Fruit fly (Drosophila melanogaster): ENCODE results near the gene bou.
A peak's percentile ranks its signal among the peaks of the same experiment; 100 is the strongest.

Gene bou

dm6 chrX:7014931-7015428, 28.7 kb downstream of the bou start (continued):
- TF ChIP-seq CG15601 (tag; optimal IDR thresholded peaks at IDR 0.05) (peak; percentile 20), dysf (GFP tag; IDR thresholded peaks at IDR 0.05) (peak; percentile 57; the same call in 2 of the 3 replicates), klu (GFP tag; IDR thresholded peaks at IDR 0.05) (no peak), CG6254 (GFP tag; optimal IDR thresholded peaks at IDR 0.05) (no peak), Hsf (GFP tag; optimal IDR thresholded peaks at IDR 0.05) (peak; percentile 55), CG2120 (GFP tag; optimal IDR thresholded peaks at IDR 0.05) (peak; percentile 68), grn (GFP tag; optimal IDR thresholded peaks at IDR 0.05) (no peak), CG34376 (GFP tag; optimal IDR thresholded peaks at IDR 0.05) (no peak), knrl (GFP tag; IDR thresholded peaks at IDR 0.05; ENCODE audit: partially characterized antibody) (peak; percentile 62), crc (GFP tag; optimal IDR thresholded peaks at IDR 0.05) (peak; percentile 43), Oli (tag; optimal IDR thresholded peaks at IDR 0.05) (no peak), CG42726 (GFP tag; IDR thresholded peaks at IDR 0.05; ENCODE audit: partially characterized antibody) (peak; percentile 67; the same call in 1 of the 2 replicates), NC2α (GFP tag; optimal IDR thresholded peaks at IDR 0.05) (no peak), dm (GFP tag; optimal IDR thresholded peaks at IDR 0.05) (no peak), CG10267 (tag; optimal IDR thresholded peaks at IDR 0.05) (peak; percentile 41), fd3F (GFP tag; optimal IDR thresholded peaks at IDR 0.05) (no peak), amos (GFP tag; IDR thresholded peaks at IDR 0.05; ENCODE audit: partially characterized antibody) (peak; percentile 80), chinmo (GFP tag; IDR thresholded peaks at IDR 0.05; ENCODE audit: partially characterized antibody) (peak; percentile 79; the same call in 2 of the 4 replicates), kah (GFP tag; optimal IDR thresholded peaks at IDR 0.05) (no peak), aop (GFP tag; IDR thresholded peaks at IDR 0.05) (no peak), tx (GFP tag; optimal IDR thresholded peaks at IDR 0.05) (peak; percentile 27), CG14050 (GFP tag; IDR thresholded peaks at IDR 0.05) (peak; percentile 28; the same call in 2 of the 3 replicates), CG3838 (GFP tag; optimal IDR thresholded peaks at IDR 0.05) (no peak), CG10959 (GFP tag; IDR thresholded peaks at IDR 0.05) (no peak), exex (tag; optimal IDR thresholded peaks at IDR 0.05) (no peak), stc (GFP tag; IDR thresholded peaks at IDR 0.05) (no peak; the same call in 1 of the 2 replicates), Hr51 (GFP tag; optimal IDR thresholded peaks at IDR 0.05) (peak in 1 of 2 experiments; percentile 34), gro (GFP tag; optimal IDR thresholded peaks at IDR 0.05) (peak; percentile 89), GATAe (GFP tag; conservative IDR thresholded peaks at IDR 0.05) (no peak), CG13894 (tag; optimal IDR thresholded peaks at IDR 0.05) (peak; percentile 9), twi (tag; optimal IDR thresholded peaks at IDR 0.05) (no peak), Blimp-1 (GFP tag; optimal IDR thresholded peaks at IDR 0.05) (peak; percentile 31), CG14441 (GFP tag; IDR thresholded peaks at IDR 0.05) (peak; percentile 37), CG14965 (GFP tag; optimal IDR thresholded peaks at IDR 0.05; ENCODE audit: borderline replicate concordance) (no peak), seq (GFP tag; IDR thresholded peaks at IDR 0.05) (no peak), CkIIα-i1 (GFP tag; IDR thresholded peaks at IDR 0.05) (no peak), stwl (tag; optimal IDR thresholded peaks at IDR 0.05) (peak; percentile 58), Hr78 (GFP tag; optimal IDR thresholded peaks at IDR 0.05) (no peak), bab2 (GFP tag; optimal IDR thresholded peaks at IDR 0.05) (peak; percentile 67), CG4617 (GFP tag; optimal IDR thresholded peaks at IDR 0.05; ENCODE audit: borderline replicate concordance) (no peak), psq (GFP tag; optimal IDR thresholded peaks at IDR 0.05) (no peak), CG4424 (GFP tag; optimal IDR thresholded peaks at IDR 0.05) (peak; percentile 20), CG34422 (GFP tag; IDR thresholded peaks at IDR 0.05) (peak; percentile 22; the same call in 1 of the 3 replicates), CG2129 (GFP tag; IDR thresholded peaks at IDR 0.05; ENCODE audit: partially characterized antibody) (0 out of 2 replicates have a peak, but pooled peaks have one; percentile 23), bowl (GFP tag; IDR thresholded peaks at IDR 0.05) (no peak), gcm2 (GFP tag; optimal IDR thresholded peaks at IDR 0.05) (no peak), dimm (GFP tag; IDR thresholded peaks at IDR 0.05) (no peak), Meics (GFP tag; optimal IDR thresholded peaks at IDR 0.05) (peak; percentile 42), grau (tag; optimal IDR thresholded peaks at IDR 0.05) (peak; percentile 40)
